Worm (Caenorhabditis elegans): ENCODE results near the gene tbc-19.

- no peak for TF ChIP-seq nhr-237 (tag; optimal IDR thresholded peaks at IDR 0.05)
- no peak for TF ChIP-seq unc-39 (tag; optimal IDR thresholded peaks at IDR 0.05)
- TF ChIP-seq daf-12 (tag; optimal IDR thresholded peaks at IDR 0.05), result no peak
Measured at ce11 chrX:14015808-14016207, 3.5 kb upstream of the tbc-19 start.
